Fruit fly (Drosophila melanogaster) whole organism, prepupa: ENCODE results near the gene OtopLa.

Experiments used
- CG10631 ChIP-seq: fragments of 200-800 bp; sonication (Bioruptor generic); optimal IDR thresholded peaks from 2 replicates; lab custom pipeline; 2016; ENCODE audit warnings: missing biosample characterization, missing genetic modification characterization
- CG10669 ChIP-seq: fragments of 200-800 bp; sonication (Bioruptor generic); optimal IDR thresholded peaks from 3 replicates; lab custom pipeline; 2018; ENCODE audit warnings: missing biosample characterization, mild to moderate bottlenecking, missing genetic modification characterization, moderate library complexity
- CG11294 ChIP-seq: fragments of 200-800 bp; sonication (Bioruptor generic); IDR thresholded peaks from 2 replicates; pipeline ENCODE4 v1.3.6; 2022; ENCODE audit warnings: missing biosample characterization, missing genetic modification characterization
- CG15336 ChIP-seq: fragments of 200-800 bp; sonication (Bioruptor generic); IDR thresholded peaks from 2 replicates; pipeline ENCODE4 v1.3.6; 2022; ENCODE audit warnings: missing biosample characterization, missing genetic modification characterization
- CG1621 ChIP-seq: fragments of 200-800 bp; sonication (Bioruptor generic); optimal IDR thresholded peaks from 3 replicates; lab custom pipeline; 2018; ENCODE audit warnings: missing biosample characterization, mild to moderate bottlenecking, missing genetic modification characterization
- CG31627 ChIP-seq: fragments of 200-800 bp; sonication (Bioruptor generic); optimal IDR thresholded peaks from 3 replicates; lab custom pipeline; 2016; ENCODE audit warnings: missing biosample characterization, missing genetic modification characterization
- CG32006 ChIP-seq: fragments of 200-800 bp; sonication (Bioruptor generic); optimal IDR thresholded peaks from 3 replicates; lab custom pipeline; 2017; ENCODE audit warnings: missing biosample characterization, mild to moderate bottlenecking, missing genetic modification characterization
- CG3919 ChIP-seq: fragments of 200-800 bp; sonication (Bioruptor generic); optimal IDR thresholded peaks from 3 replicates; lab custom pipeline; 2016; ENCODE audit warnings: missing biosample characterization, missing genetic modification characterization
- CG4318 ChIP-seq: fragments of 200-800 bp; sonication (Bioruptor generic); optimal IDR thresholded peaks from 3 replicates; lab custom pipeline; 2017; ENCODE audit warnings: missing biosample characterization, mild to moderate bottlenecking, missing genetic modification characterization
- CG6163 ChIP-seq: fragments of 200-800 bp; sonication (Bioruptor generic); IDR thresholded peaks from 3 replicates; pipeline ENCODE4 v1.3.6; 2022; ENCODE audit warnings: missing biosample characterization, missing genetic modification characterization
- CG6276 ChIP-seq: fragments of 200-800 bp; sonication (Bioruptor generic); optimal IDR thresholded peaks from 2 replicates; lab custom pipeline; 2017; ENCODE audit warnings: missing biosample characterization, mild to moderate bottlenecking, missing genetic modification characterization
- CG6854 ChIP-seq: fragments of 200-800 bp; sonication (Bioruptor generic); optimal IDR thresholded peaks from 2 replicates; lab custom pipeline; 2017; ENCODE audit warnings: missing biosample characterization, mild to moderate bottlenecking, missing genetic modification characterization
- CG7368 ChIP-seq: fragments of 200-800 bp; sonication (Bioruptor generic); optimal IDR thresholded peaks from 3 replicates; lab custom pipeline; 2016; ENCODE audit warnings: missing biosample characterization, missing genetic modification characterization
- CG8119 ChIP-seq: fragments of 200-800 bp; sonication (Bioruptor generic); IDR thresholded peaks from 3 replicates; pipeline ENCODE4 v1.3.6; 2022; ENCODE audit warnings: missing biosample characterization, missing genetic modification characterization
- CG8319 ChIP-seq: fragments of 200-800 bp; sonication (Bioruptor generic); optimal IDR thresholded peaks from 3 replicates; lab custom pipeline; 2016; ENCODE audit warnings: missing biosample characterization, missing genetic modification characterization
- Eip78C ChIP-seq: fragments of 200-800 bp; sonication (Bioruptor generic); peaks from one replicate; lab custom pipeline; 2016; ENCODE audit warnings: missing biosample characterization, missing genetic modification characterization
- Ets96B ChIP-seq: fragments of 200-800 bp; optimal IDR thresholded peaks from 2 replicates; lab custom pipeline; 2019; ENCODE audit warnings: missing biosample characterization, mild to moderate bottlenecking, missing genetic modification characterization, moderate library complexity
- Gug ChIP-seq: fragments of 200-800 bp; sonication (Bioruptor generic); IDR thresholded peaks from 2 replicates; pipeline ENCODE4 v1.3.6; 2022; ENCODE audit warnings: missing biosample characterization, missing genetic modification characterization
- Hr38 ChIP-seq: sonication (Bioruptor generic); optimal IDR thresholded peaks from 2 replicates; lab custom pipeline; 2016; ENCODE audit warnings: missing biosample characterization, missing genetic modification characterization
- Hr39 ChIP-seq: fragments of 200-800 bp; sonication (Bioruptor generic); optimal IDR thresholded peaks from 2 replicates; lab custom pipeline; 2016; ENCODE audit warnings: missing biosample characterization, missing genetic modification characterization
- Hr4 ChIP-seq: fragments of 200-800 bp; sonication (Bioruptor generic); optimal IDR thresholded peaks from 3 replicates; lab custom pipeline; 2016; ENCODE audit warnings: missing biosample characterization, missing genetic modification characterization
- Lpt ChIP-seq: fragments of 200-800 bp; sonication (Bioruptor generic); optimal IDR thresholded peaks from 3 replicates; lab custom pipeline; 2016; ENCODE audit warnings: missing biosample characterization, missing genetic modification characterization
- Met ChIP-seq: fragments of 200-800 bp; sonication (Bioruptor generic); optimal IDR thresholded peaks from 3 replicates; lab custom pipeline; 2016; ENCODE audit warnings: missing biosample characterization, missing genetic modification characterization
- OdsH ChIP-seq: fragments of 200-800 bp; sonication (Bioruptor generic); optimal IDR thresholded peaks from 3 replicates; lab custom pipeline; 2016; ENCODE audit warnings: missing biosample characterization, missing genetic modification characterization
- Smox ChIP-seq: fragments of 200-800 bp; sonication (Bioruptor generic); optimal IDR thresholded peaks from 3 replicates; lab custom pipeline; 2016; ENCODE audit warnings: missing biosample characterization, missing genetic modification characterization
- Sox102F ChIP-seq: fragments of 200-800 bp; sonication (Bioruptor generic); optimal IDR thresholded peaks from 2 replicates; lab custom pipeline; 2016; ENCODE audit warnings: missing biosample characterization, mild to moderate bottlenecking, missing genetic modification characterization
- Sox15 ChIP-seq: fragments of 200-800 bp; sonication (Bioruptor generic); optimal IDR thresholded peaks from 3 replicates; lab custom pipeline; 2016; ENCODE audit warnings: missing biosample characterization, missing genetic modification characterization
- achi ChIP-seq: fragments of 200-800 bp; sonication (Bioruptor generic); optimal IDR thresholded peaks from 3 replicates; lab custom pipeline; 2016; ENCODE audit warnings: missing biosample characterization, missing genetic modification characterization
- acj6 ChIP-seq: fragments of 200-800 bp; sonication (Bioruptor generic); optimal IDR thresholded peaks from 3 replicates; lab custom pipeline; 2016; ENCODE audit warnings: missing biosample characterization, missing genetic modification characterization
- cyc ChIP-seq: fragments of 200-800 bp; sonication (Bioruptor generic); optimal IDR thresholded peaks from 3 replicates; lab custom pipeline; 2016; ENCODE audit warnings: missing biosample characterization, missing genetic modification characterization
- dac ChIP-seq: fragments of 200-800 bp; sonication (Bioruptor generic); optimal IDR thresholded peaks from 2 replicates; lab custom pipeline; 2017; ENCODE audit warnings: missing biosample characterization, mild to moderate bottlenecking, missing genetic modification characterization
- eg ChIP-seq: fragments of 200-800 bp; sonication (Bioruptor generic); IDR thresholded peaks from 3 replicates; pipeline ENCODE4 v1.3.6; 2022; ENCODE audit warnings: missing biosample characterization, missing genetic modification characterization
- esn ChIP-seq: fragments of 200-800 bp; sonication (Bioruptor generic); optimal IDR thresholded peaks from 2 replicates; lab custom pipeline; 2016; ENCODE audit warnings: missing biosample characterization, mild to moderate bottlenecking, missing genetic modification characterization, moderate library complexity
- fd59A ChIP-seq: fragments of 200-800 bp; sonication (Bioruptor generic); optimal IDR thresholded peaks from 2 replicates; lab custom pipeline; 2017; ENCODE audit warnings: missing biosample characterization, mild to moderate bottlenecking, missing genetic modification characterization, missing genetic modification reagents
- fd85E ChIP-seq: fragments of 200-800 bp; sonication (Bioruptor generic); optimal IDR thresholded peaks from 3 replicates; lab custom pipeline; 2016; ENCODE audit warnings: missing biosample characterization, missing genetic modification characterization
- fkh ChIP-seq: fragments of 200-800 bp; sonication (Bioruptor generic); optimal IDR thresholded peaks from 3 replicates; lab custom pipeline; 2017; ENCODE audit warnings: missing biosample characterization, mild to moderate bottlenecking, missing genetic modification characterization, moderate library complexity
- lz ChIP-seq: fragments of 200-800 bp; sonication (Bioruptor generic); optimal IDR thresholded peaks from 3 replicates; lab custom pipeline; 2016; ENCODE audit warnings: missing biosample characterization, missing genetic modification characterization
- pdm3 ChIP-seq: fragments of 200-800 bp; sonication (Bioruptor generic); optimal IDR thresholded peaks from 3 replicates; lab custom pipeline; 2016; ENCODE audit warnings: missing biosample characterization, missing genetic modification characterization
- svp ChIP-seq: fragments of 200-800 bp; sonication (Bioruptor generic); peaks from one replicate; lab custom pipeline; 2016; ENCODE audit warnings: missing biosample characterization, missing genetic modification characterization
- topi ChIP-seq: fragments of 200-800 bp; sonication (Bioruptor generic); optimal IDR thresholded peaks from 3 replicates; lab custom pipeline; 2016; ENCODE audit warnings: missing biosample characterization, missing genetic modification characterization
- vri ChIP-seq: fragments of 200-800 bp; sonication (Bioruptor generic); optimal IDR thresholded peaks from 3 replicates; lab custom pipeline; 2016; ENCODE audit warnings: missing biosample characterization, mild to moderate bottlenecking, missing genetic modification characterization

Gene OtopLa

DNA sequence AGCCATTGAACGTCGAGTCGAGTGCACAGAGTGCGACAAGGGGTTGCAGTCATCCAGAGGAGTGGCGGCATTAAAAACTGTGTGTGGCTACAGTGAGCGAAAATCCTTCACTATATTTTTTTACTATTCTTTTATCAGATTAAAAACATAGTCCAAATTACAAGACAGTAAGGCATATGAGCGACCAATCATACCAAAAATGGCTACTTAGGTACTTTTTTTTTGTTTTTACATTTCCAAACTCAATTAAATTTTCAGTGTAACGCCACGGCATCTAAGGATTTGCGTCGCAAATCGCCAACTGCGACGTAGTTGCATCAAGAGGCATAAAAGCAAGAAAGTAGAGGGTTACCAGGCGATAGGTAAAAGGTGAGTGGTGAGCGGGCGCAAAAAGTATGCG lies 9.2 kb downstream of the OtopLa start (continued):
- TF ChIP-seq CG10669 (GFP tag; lab: Kevin White, UChicago) = peak; percentile 37
- TF ChIP-seq, all 60 proteins: peak for 33

- peak; percentile 68 for TF ChIP-seq svp
- peak; percentile 10 for TF ChIP-seq acj6 (GFP tag; lab: Kevin White, UChicago)
- peak; percentile 25 for TF ChIP-seq CG7368
- TF ChIP-seq fd59A (GFP tag; lab: Kevin White, UChicago) = no peak
- peak; percentile 73 for TF ChIP-seq Eip78C (GFP tag; lab: Kevin White, UChicago)
- TF ChIP-seq Lpt (GFP tag; lab: Kevin White, UChicago) = no peak
- TF ChIP-seq CG10669 (GFP tag; lab: Kevin White, UChicago) = peak; percentile 33
- peak; percentile 38 for TF ChIP-seq Hr39
- TF ChIP-seq vri (GFP tag; lab: Kevin White, UChicago) = peak; percentile 5
- TF ChIP-seq cyc = peak; percentile 26
- peak; percentile 68 for TF ChIP-seq CG15336 (GFP tag; lab: Robert Waterston, UW)
- peak; percentile 33; the same call in 1 of the 2 replicates for TF ChIP-seq CG11294 (GFP tag; lab: Robert Waterston, UW)
- TF ChIP-seq Sox102F (GFP tag; lab: Kevin White, UChicago) = peak; percentile 11
- TF ChIP-seq Ets96B (tag; lab: Kevin White, UChicago) = peak; percentile 35
- peak; percentile 24 for TF ChIP-seq CG31627 (GFP tag; lab: Kevin White, UChicago)
- no peak for TF ChIP-seq CG8319 (GFP tag; lab: Kevin White, UChicago)
- TF ChIP-seq eg (GFP tag; lab: Robert Waterston, UW) = peak; percentile 79
- no peak for TF ChIP-seq esn (GFP tag; lab: Kevin White, UChicago)
- peak; percentile 10 for TF ChIP-seq CG10631
- peak; percentile 18 for TF ChIP-seq Hr4
- no peak for TF ChIP-seq Smox
- no peak for TF ChIP-seq Sox15 (GFP tag; lab: Kevin White, UChicago)
- no peak for TF ChIP-seq fd85E (GFP tag; lab: Kevin White, UChicago)
- peak; percentile 17 for TF ChIP-seq Met (GFP tag; lab: Kevin White, UChicago)
- peak; percentile 76 for TF ChIP-seq CG6163
- peak; percentile 16 for TF ChIP-seq CG32006
- TF ChIP-seq topi (GFP tag; lab: Kevin White, UChicago) = peak; percentile 15
- TF ChIP-seq lz (GFP tag; lab: Kevin White, UChicago) = peak; percentile 22
- no peak for TF ChIP-seq CG1621 (tag; lab: Kevin White, UChicago)
- peak; percentile 28; the same call in 2 of the 3 replicates for TF ChIP-seq CG8119 (GFP tag; lab: Robert Waterston, UW)
- peak; percentile 38 for TF ChIP-seq achi (GFP tag; lab: Kevin White, UChicago)
- TF ChIP-seq CG3919 = peak; percentile 28
- TF ChIP-seq OdsH = peak; percentile 32
- TF ChIP-seq pdm3 = peak; percentile 33
- peak; percentile 64 for TF ChIP-seq Gug (GFP tag; lab: Robert Waterston, UW)
Observed at dm6 chrX:5638588-5638987, 9.7 kb downstream of the OtopLa start.

dm6 chrX:5637543-5637942 lies 10.7 kb downstream of the OtopLa start:
- TF ChIP-seq Hr38 (GFP tag; lab: Kevin White, UChicago) (no peak), Smox (no peak), CG6276 (GFP tag; lab: Kevin White, UChicago) (no peak), CG10631 (no peak), eg (GFP tag; lab: Robert Waterston, UW) (no peak), CG4318 (GFP tag; lab: Kevin White, UChicago) (no peak), CG11294 (GFP tag; lab: Robert Waterston, UW) (no peak), dac (GFP tag; lab: Kevin White, UChicago) (no peak), CG6854 (no peak), Ets96B (tag; lab: Kevin White, UChicago) (no peak), fkh (GFP tag; lab: Kevin White, UChicago) (no peak), CG6163 (no peak), topi (GFP tag; lab: Kevin White, UChicago) (no peak), CG3919 (no peak)
